Fruit fly (Drosophila melanogaster) whole organism, wandering third instar larva: Measurements from ENCODE around the gene CG3434.

Experiments used
- Abd-B ChIP-seq: fragments of >200 bp; optimal IDR thresholded peaks from 2 replicates; lab custom pipeline; 2017; ENCODE audit warnings: missing biosample characterization, missing genetic modification characterization
- CG9705 ChIP-seq: fragments of 200-800 bp; sonication (Bioruptor generic); optimal IDR thresholded peaks from 2 replicates; lab custom pipeline; 2018; ENCODE audit warnings: missing biosample characterization, mild to moderate bottlenecking, missing genetic modification characterization
- CrebA ChIP-seq: fragments of 200-800 bp; sonication (Bioruptor generic); optimal IDR thresholded peaks from 2 replicates; lab custom pipeline; 2016; ENCODE audit warnings: missing biosample characterization, mild to moderate bottlenecking, missing genetic modification characterization, borderline replicate concordance
- Dfd ChIP-seq: fragments of >200 bp; optimal IDR thresholded peaks from 2 replicates; lab custom pipeline; 2017; ENCODE audit warnings: missing biosample characterization, missing genetic modification characterization
- Dif ChIP-seq: fragments of 200-275, 200-300 bp; sonication (Bioruptor generic); optimal IDR thresholded peaks from 2 replicates; lab custom pipeline; 2018; ENCODE audit warnings: missing biosample characterization, missing genetic modification characterization; ENCODE audit not compliant: partially characterized antibody
- GATAd ChIP-seq: sonication (Bioruptor generic); optimal IDR thresholded peaks from 2 replicates; lab custom pipeline; 2016; ENCODE audit warnings: missing biosample characterization, missing genetic modification characterization
- HLH106 ChIP-seq: fragments of 200-800 bp; optimal IDR thresholded peaks from 3 replicates; lab custom pipeline; 2019; ENCODE audit warnings: missing biosample characterization, mild to moderate bottlenecking, missing genetic modification characterization, moderate library complexity
- Hnf4 ChIP-seq: fragments of 200-800 bp; sonication (Bioruptor generic); optimal IDR thresholded peaks from 2 replicates; lab custom pipeline; 2016; ENCODE audit warnings: missing biosample characterization, mild to moderate bottlenecking, missing genetic modification characterization
- Hr78 ChIP-seq: fragments of >200 bp; optimal IDR thresholded peaks from 2 replicates; lab custom pipeline; 2017; ENCODE audit warnings: missing biosample characterization, missing genetic modification characterization
- Jra ChIP-seq: sonication (Bioruptor generic); optimal IDR thresholded peaks from 2 replicates; lab custom pipeline; 2016; ENCODE audit warnings: missing biosample characterization, missing genetic modification characterization
- Mio ChIP-seq: sonication (Bioruptor generic); optimal IDR thresholded peaks from 2 replicates; lab custom pipeline; 2016; ENCODE audit warnings: missing biosample characterization, missing genetic modification characterization
- Myc ChIP-seq: fragments of >200 bp; optimal IDR thresholded peaks from 2 replicates; lab custom pipeline; 2017
- N ChIP-seq: fragments of >200 bp; optimal IDR thresholded peaks from 2 replicates; lab custom pipeline; 2018; ENCODE audit warnings: missing biosample characterization, missing external identifiers, missing genetic modification characterization
- OdsH ChIP-seq: fragments of 200-800 bp; sonication (Bioruptor generic); optimal IDR thresholded peaks from 2 replicates; lab custom pipeline; 2016; ENCODE audit warnings: missing biosample characterization, mild to moderate bottlenecking, missing genetic modification characterization
- Rel ChIP-seq, 2 experiments: fragments of 200-800 bp; sonication (Bioruptor generic) in 1 of 2; optimal IDR thresholded peaks; 2 replicates in 1 of 2; 3 replicates in 1 of 2; lab custom pipeline; 2016 to 2019; ENCODE audit warnings: mild to moderate bottlenecking in 2 of 2, missing biosample characterization in 2 of 2, missing genetic modification characterization in 2 of 2, moderate library complexity in 1 of 2
- Sp1 ChIP-seq: fragments of 200-800 bp; sonication (Bioruptor generic); optimal IDR thresholded peaks from 3 replicates; lab custom pipeline; 2019; ENCODE audit warnings: missing biosample characterization, mild to moderate bottlenecking, missing genetic modification characterization, moderate library complexity
- Vsx2 ChIP-seq: fragments of 200-300, 225-300 bp; sonication (Bioruptor generic); optimal IDR thresholded peaks from 2 replicates; lab custom pipeline; 2018; ENCODE audit warnings: missing biosample characterization, missing genetic modification characterization; ENCODE audit not compliant: partially characterized antibody
- br ChIP-seq: fragments of 200-800 bp; sonication (Bioruptor generic); optimal IDR thresholded peaks from 2 replicates; lab custom pipeline; 2016; ENCODE audit warnings: missing biosample characterization, missing genetic modification characterization
- brk ChIP-seq: fragments of 200-800 bp; sonication (Bioruptor generic); optimal IDR thresholded peaks from 2 replicates; lab custom pipeline; 2016; ENCODE audit warnings: missing biosample characterization, mild to moderate bottlenecking, missing genetic modification characterization
- dl ChIP-seq, 2 experiments: fragments of 175-275, 200-275 bp in 1 of 2; fragments of 200-275 bp in 1 of 2; sonication (Bioruptor generic); optimal IDR thresholded peaks; lab custom pipeline; 2018; ENCODE audit warnings: mild to moderate bottlenecking in 2 of 2, missing biosample characterization in 2 of 2, missing genetic modification characterization in 2 of 2, moderate library complexity in 2 of 2; ENCODE audit not compliant: partially characterized antibody in 2 of 2, insufficient read depth in 1 of 2
- dmrt93B ChIP-seq: fragments of 200-800 bp; sonication (Bioruptor generic); optimal IDR thresholded peaks from 2 replicates; lab custom pipeline; 2018; ENCODE audit warnings: missing biosample characterization, mild to moderate bottlenecking, missing genetic modification characterization
- dsf ChIP-seq: sonication (Bioruptor generic); optimal IDR thresholded peaks from 2 replicates; lab custom pipeline; 2016; ENCODE audit warnings: missing biosample characterization, missing genetic modification characterization, borderline replicate concordance
- foxo ChIP-seq, 2 experiments: fragments of 200-800 bp; sonication (Bioruptor generic); optimal IDR thresholded peaks; 2 replicates in 1 of 2; 3 replicates in 1 of 2; lab custom pipeline; 2016 to 2017; ENCODE audit warnings: missing biosample characterization in 2 of 2, missing genetic modification characterization in 2 of 2
- fru ChIP-seq: fragments of 200-800 bp; sonication (Bioruptor generic); optimal IDR thresholded peaks from 3 replicates; lab custom pipeline; 2016; ENCODE audit warnings: missing biosample characterization, mild to moderate bottlenecking, missing genetic modification characterization
- h ChIP-seq: fragments of 200-800 bp; sonication (Bioruptor generic); optimal IDR thresholded peaks from 3 replicates; lab custom pipeline; 2016; ENCODE audit warnings: missing biosample characterization, mild to moderate bottlenecking, missing genetic modification characterization
- jim ChIP-seq: fragments of 175-275, 200-325 bp; sonication (Bioruptor generic); optimal IDR thresholded peaks from 2 replicates; lab custom pipeline; 2016; ENCODE audit warnings: missing biosample characterization, mild to moderate bottlenecking, missing genetic modification characterization
- lola ChIP-seq: fragments of >200 bp; optimal IDR thresholded peaks from 2 replicates; lab custom pipeline; 2017; ENCODE audit warnings: missing biosample characterization, missing genetic modification characterization
- pan ChIP-seq: fragments of >200 bp; optimal IDR thresholded peaks from 2 replicates; lab custom pipeline; 2017
- psq ChIP-seq: fragments of 200-800 bp; sonication (Bioruptor generic); optimal IDR thresholded peaks from 3 replicates; lab custom pipeline; 2017; ENCODE audit warnings: missing biosample characterization, mild to moderate bottlenecking, missing genetic modification characterization, moderate library complexity
- rgr ChIP-seq: fragments of 200-800 bp; sonication (Bioruptor generic); optimal IDR thresholded peaks from 3 replicates; lab custom pipeline; 2016; ENCODE audit warnings: missing biosample characterization, mild to moderate bottlenecking, missing genetic modification characterization
- sage ChIP-seq: fragments of 200-800 bp; sonication (Bioruptor generic); optimal IDR thresholded peaks from 2 replicates; lab custom pipeline; 2016; ENCODE audit warnings: missing biosample characterization, mild to moderate bottlenecking, missing genetic modification characterization
- tai ChIP-seq: sonication (Bioruptor generic); optimal IDR thresholded peaks from 2 replicates; lab custom pipeline; 2016; ENCODE audit warnings: missing biosample characterization, missing genetic modification characterization
- usp ChIP-seq: fragments of >200 bp; optimal IDR thresholded peaks from 2 replicates; lab custom pipeline; 2017; ENCODE audit warnings: missing biosample characterization, missing genetic modification characterization
- woc ChIP-seq: sonication (Bioruptor generic); optimal IDR thresholded peaks from 2 replicates; lab custom pipeline; 2016; ENCODE audit warnings: missing biosample characterization, mild to moderate bottlenecking, missing genetic modification characterization

CG3434 gene

DNA sequence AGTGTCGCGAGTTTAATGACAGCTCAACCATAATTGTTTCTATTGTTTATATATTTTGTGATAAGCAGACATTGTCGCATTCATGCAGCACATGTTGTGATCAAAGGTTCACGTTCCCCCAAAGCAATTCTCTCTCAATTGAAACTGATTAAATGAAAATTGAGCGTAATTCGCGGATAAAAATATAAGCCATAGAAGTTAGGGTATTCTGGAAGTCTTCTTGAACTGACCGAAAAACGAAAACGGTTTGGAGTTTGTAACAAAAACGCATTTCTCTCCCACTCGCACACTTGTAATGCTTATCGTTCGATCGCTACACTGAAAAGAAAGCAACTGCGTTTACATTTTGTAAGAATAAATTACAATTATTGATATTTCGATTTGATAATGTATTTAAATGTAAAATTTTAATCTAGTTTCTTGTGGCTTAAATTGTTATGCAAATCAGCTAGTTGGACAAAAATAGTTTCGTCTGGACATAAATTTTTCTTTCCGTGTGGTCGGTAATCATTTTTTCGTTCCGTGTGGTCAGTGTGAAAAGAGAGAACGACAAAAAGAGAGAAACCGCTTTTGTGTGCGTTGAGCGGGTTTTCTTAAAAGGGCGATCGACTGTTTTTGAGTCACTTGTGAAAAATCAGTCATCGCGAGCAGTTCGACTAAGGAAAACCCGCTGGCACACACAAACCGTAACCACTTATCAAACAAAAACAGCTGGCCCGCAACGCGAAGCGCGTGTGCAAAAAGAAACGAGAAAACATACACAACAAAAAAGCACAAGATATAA lies 37.8 kb downstream of the CG3434 start, which contains the start of gene aay (continued):
- no peak for TF ChIP-seq Dif
- no peak for TF ChIP-seq Myc (lab: Kevin White, UChicago)
- peak; percentile 96 for TF ChIP-seq Hnf4 (GFP tag; lab: Kevin White, UChicago)
- TF ChIP-seq Vsx2 (GFP tag; lab: Kevin White, UChicago), result no peak

- TF ChIP-seq Hr78 (GFP tag; lab: Kevin White, UChicago), result no peak
- no peak for TF ChIP-seq Rel (GFP tag; optimal IDR thresholded peaks at IDR 0.05; lab: Kevin White, UChicago)
- peak; percentile 90 for TF ChIP-seq Rel (tag; optimal IDR thresholded peaks at IDR 0.05; lab: Kevin White, UChicago)
- no peak for TF ChIP-seq pan (lab: Kevin White, UChicago)
- TF ChIP-seq CrebA, result no peak
Measured at dm6 chr3L:9422135-9422534, 38.5 kb downstream of the CG3434 start.

DNA sequence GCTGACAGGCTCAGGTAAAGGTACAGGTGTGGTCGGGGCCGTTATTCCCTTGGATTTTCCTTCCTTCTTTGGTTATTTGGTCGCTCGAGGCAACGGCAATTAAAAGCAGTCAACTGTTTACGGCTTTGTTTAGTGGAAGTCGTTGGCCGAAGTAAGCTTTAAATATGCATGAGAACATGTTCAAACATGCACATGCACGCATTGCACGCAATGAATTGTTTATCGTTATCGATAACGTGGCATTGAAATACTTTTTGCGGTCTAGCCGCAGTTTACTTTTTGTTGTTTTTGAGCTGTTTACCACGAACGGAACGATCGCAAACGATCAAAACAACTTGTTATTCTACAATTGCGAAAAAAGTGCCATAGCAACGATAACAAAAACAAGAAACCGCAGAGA lies 39.0 kb downstream of the CG3434 start:
- TF ChIP-seq GATAd, result no peak
- no peak for TF ChIP-seq psq (GFP tag; lab: Kevin White, UChicago)
- TF ChIP-seq Mio, result no peak
- no peak for TF ChIP-seq Jra (GFP tag; lab: Kevin White, UChicago)
- TF ChIP-seq Hnf4 (GFP tag; lab: Kevin White, UChicago), result no peak
- no peak for TF ChIP-seq usp
- no peak for TF ChIP-seq Dif
- no peak for TF ChIP-seq Dfd (GFP tag; lab: Kevin White, UChicago)
- no peak for TF ChIP-seq Myc (lab: Kevin White, UChicago)
- no peak for TF ChIP-seq dsf
- TF ChIP-seq brk (GFP tag; lab: Kevin White, UChicago), result no peak
- TF ChIP-seq foxo (GFP tag; optimal IDR thresholded peaks at IDR 0.05; lab: Kevin White, UChicago), result no peak
- TF ChIP-seq dmrt93B (GFP tag; lab: Kevin White, UChicago), result no peak
- TF ChIP-seq Rel (GFP tag; optimal IDR thresholded peaks at IDR 0.05; lab: Kevin White, UChicago), result no peak
- no peak for TF ChIP-seq Rel (tag; optimal IDR thresholded peaks at IDR 0.05; lab: Kevin White, UChicago)
- no peak for TF ChIP-seq OdsH
- no peak for TF ChIP-seq Abd-B (GFP tag; lab: Kevin White, UChicago)
- TF ChIP-seq rgr (GFP tag; lab: Kevin White, UChicago), result no peak
- no peak for TF ChIP-seq h (GFP tag; lab: Kevin White, UChicago)
- TF ChIP-seq sage (GFP tag; lab: Kevin White, UChicago), result no peak

dm6 chr3L:9420819-9421130 lies 39.8 kb downstream of the CG3434 start:
- no peak for TF ChIP-seq Dfd (GFP tag; lab: Kevin White, UChicago)
- no peak for TF ChIP-seq CG9705 (GFP tag; lab: Kevin White, UChicago)
- TF ChIP-seq foxo (GFP tag; optimal IDR thresholded peaks at IDR 0.05; lab: Kevin White, UChicago), result no peak
- no peak for TF ChIP-seq lola (GFP tag; lab: Kevin White, UChicago)
- no peak for TF ChIP-seq Sp1
- no peak for TF ChIP-seq dsf
- TF ChIP-seq br (GFP tag; lab: Kevin White, UChicago), result no peak
- no peak for TF ChIP-seq Myc (lab: Kevin White, UChicago)
- no peak for TF ChIP-seq pan (lab: Kevin White, UChicago)
- no peak for TF ChIP-seq Vsx2 (GFP tag; lab: Kevin White, UChicago)
- TF ChIP-seq jim (GFP tag; lab: Kevin White, UChicago), result no peak
- no peak for TF ChIP-seq usp
- no peak for TF ChIP-seq psq (GFP tag; lab: Kevin White, UChicago)
- TF ChIP-seq OdsH, result no peak
- TF ChIP-seq CrebA, result no peak
- TF ChIP-seq, all 38 proteins: peak for 0

- TF ChIP-seq psq (GFP tag; lab: Kevin White, UChicago) (peak; percentile 86), GATAd (peak; percentile 12), fru (GFP tag; lab: Kevin White, UChicago) (peak; percentile 94), Dfd (GFP tag; lab: Kevin White, UChicago) (no peak), dl (GFP tag; optimal IDR thresholded peaks at IDR 0.05; lab: Kevin White, UChicago; ENCODE audit: insufficient read depth in 1 of 2, partially characterized antibody in 2 of 2) (no peak), CG9705 (GFP tag; lab: Kevin White, UChicago) (peak; percentile 62), br (GFP tag; lab: Kevin White, UChicago) (peak; percentile 95), h (GFP tag; lab: Kevin White, UChicago) (peak; percentile 90), rgr (GFP tag; lab: Kevin White, UChicago) (peak; percentile 88), sage (GFP tag; lab: Kevin White, UChicago) (peak; percentile 71), OdsH (peak; percentile 90), tai (GFP tag; lab: Kevin White, UChicago) (peak; percentile 78), dmrt93B (GFP tag; lab: Kevin White, UChicago) (peak; percentile 80), HLH106 (peak; percentile 91), Dif (no peak), Hnf4 (GFP tag; lab: Kevin White, UChicago) (peak; percentile 87), brk (GFP tag; lab: Kevin White, UChicago) (peak; percentile 38), woc (GFP tag; lab: Kevin White, UChicago) (peak; percentile 77), dsf (peak; percentile 27), Sp1 (peak; percentile 90), Rel (GFP tag; optimal IDR thresholded peaks at IDR 0.05; lab: Kevin White, UChicago) (peak; percentile 46), Rel (tag; optimal IDR thresholded peaks at IDR 0.05; lab: Kevin White, UChicago) (peak; percentile 66), Vsx2 (GFP tag; lab: Kevin White, UChicago) (no peak), foxo (GFP tag; optimal IDR thresholded peaks at IDR 0.05; lab: Kevin White, UChicago) (peak; percentile 60 to 92), pan (lab: Kevin White, UChicago) (no peak), CrebA (no peak), Mio (peak; percentile 27), N (GFP tag; lab: Kevin White, UChicago) (no peak)
Measured at dm6 chr3L:9420054-9420818, 40.4 kb downstream of the CG3434 start.
